Fruit fly (Drosophila melanogaster): Measurements from ENCODE around the gene pst.

pst gene

DNA sequence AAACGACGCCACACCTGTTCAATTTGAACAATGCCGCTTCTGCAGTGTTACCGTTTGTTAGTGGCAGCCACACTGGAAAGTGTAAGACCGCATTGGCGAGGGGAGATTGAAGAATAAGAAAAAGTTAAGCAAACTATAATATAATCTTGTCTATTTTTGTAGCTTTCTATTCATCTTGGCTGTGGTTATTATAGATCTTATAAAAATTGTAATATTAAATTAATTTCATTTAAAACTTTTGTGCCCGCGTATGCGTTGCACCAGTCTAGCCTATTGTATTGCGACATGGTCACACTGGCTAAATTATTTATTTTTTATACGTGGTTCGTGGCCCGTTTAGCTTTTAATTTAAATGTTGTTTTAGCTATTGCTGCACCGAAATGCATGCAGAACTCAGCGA lies 36.7 kb downstream of the pst start, which contains the start of the genes RhoGEF4 and Rint1 (continued):
- 0 out of 2 replicates have a peak, but pooled peaks have one; percentile 58 for TF ChIP-seq CG42726 (GFP tag; IDR thresholded peaks at IDR 0.05; ENCODE audit: partially characterized antibody)
- TF ChIP-seq CG34224 (GFP tag; IDR thresholded peaks at IDR 0.05; ENCODE audit: partially characterized antibody): no peak
- TF ChIP-seq fd102C (GFP tag; optimal IDR thresholded peaks at IDR 0.05): no peak
- no peak for TF ChIP-seq Hand (GFP tag; optimal IDR thresholded peaks at IDR 0.05)
- peak; percentile 30 for TF ChIP-seq CG2202 (tag; optimal IDR thresholded peaks at IDR 0.05)
- TF ChIP-seq CG11723 (GFP tag; optimal IDR thresholded peaks at IDR 0.05): no peak
- TF ChIP-seq HmgZ (tag; optimal IDR thresholded peaks at IDR 0.05): peak; percentile 85
- TF ChIP-seq HHEX (GFP tag; optimal IDR thresholded peaks at IDR 0.05): no peak
- TF ChIP-seq schlank (tag; optimal IDR thresholded peaks at IDR 0.05): no peak
- peak; percentile 79 for TF ChIP-seq CG14441 (GFP tag; IDR thresholded peaks at IDR 0.05)
- no peak for TF ChIP-seq CG1603 (tag; optimal IDR thresholded peaks at IDR 0.05)
- TF ChIP-seq BtbVII (GFP tag; optimal IDR thresholded peaks at IDR 0.05): no peak
- TF ChIP-seq her (GFP tag; optimal IDR thresholded peaks at IDR 0.05): no peak
- TF ChIP-seq Sox100B (GFP tag; optimal IDR thresholded peaks at IDR 0.05): no peak
- TF ChIP-seq cg (GFP tag; optimal IDR thresholded peaks at IDR 0.05): no peak
- TF ChIP-seq CG17802 (tag; optimal IDR thresholded peaks at IDR 0.05): peak; percentile 12
- TF ChIP-seq ranshi (GFP tag; IDR thresholded peaks at IDR 0.05): peak; percentile 79; the same call in 1 of the 2 replicates
- peak; percentile 57 for TF ChIP-seq jumu (GFP tag; optimal IDR thresholded peaks at IDR 0.05)
- peak; percentile 92 for TF ChIP-seq CG4617 (GFP tag; optimal IDR thresholded peaks at IDR 0.05; ENCODE audit: borderline replicate concordance)
- TF ChIP-seq Aef1 (GFP tag; IDR thresholded peaks at IDR 0.05): peak; percentile 82
- peak; percentile 26; the same call in 1 of the 2 replicates for TF ChIP-seq amos (GFP tag; IDR thresholded peaks at IDR 0.05; ENCODE audit: partially characterized antibody)
- TF ChIP-seq Ets97D (GFP tag; optimal IDR thresholded peaks at IDR 0.05): peak; percentile 70
- no peak for TF ChIP-seq en (GFP tag; optimal IDR thresholded peaks at IDR 0.05)
- no peak for TF ChIP-seq bbx (GFP tag; IDR thresholded peaks at IDR 0.05; ENCODE audit: partially characterized antibody)
- TF ChIP-seq cato (GFP tag; optimal IDR thresholded peaks at IDR 0.05; ENCODE audit: borderline replicate concordance): peak; percentile 36
- TF ChIP-seq Dad (GFP tag; optimal IDR thresholded peaks at IDR 0.05): peak; percentile 31
- no peak for TF ChIP-seq nerfin-2 (GFP tag; IDR thresholded peaks at IDR 0.05; ENCODE audit: partially characterized antibody)
- TF ChIP-seq dmrt11E (tag; optimal IDR thresholded peaks at IDR 0.05): peak; percentile 71
- TF ChIP-seq CG13296 (GFP tag; optimal IDR thresholded peaks at IDR 0.05): no peak
- peak; percentile 91 for TF ChIP-seq Xbp1 (GFP tag; optimal IDR thresholded peaks at IDR 0.05)
- peak; percentile 28 for TF ChIP-seq CG31388 (GFP tag; optimal IDR thresholded peaks at IDR 0.05)
- peak; percentile 90 for TF ChIP-seq CG3847 (GFP tag; IDR thresholded peaks at IDR 0.05)
- TF ChIP-seq CHES-1-like (GFP tag; optimal IDR thresholded peaks at IDR 0.05): peak; percentile 61
- TF ChIP-seq hbn (GFP tag; IDR thresholded peaks at IDR 0.05; ENCODE audit: partially characterized antibody): no peak
- peak; percentile 73 for TF ChIP-seq wdn (GFP tag; IDR thresholded peaks at IDR 0.05)
- TF ChIP-seq mam (GFP tag; optimal IDR thresholded peaks at IDR 0.05): peak; percentile 55
- TF ChIP-seq sr (GFP tag; IDR thresholded peaks at IDR 0.05): no peak
- TF ChIP-seq stwl (tag; optimal IDR thresholded peaks at IDR 0.05): peak; percentile 89
- peak; percentile 78 for TF ChIP-seq az2 (GFP tag; optimal IDR thresholded peaks at IDR 0.05)
- TF ChIP-seq org-1 (GFP tag; optimal IDR thresholded peaks at IDR 0.05): no peak
- TF ChIP-seq Hr39 (optimal IDR thresholded peaks at IDR 0.05): no peak

DNA sequence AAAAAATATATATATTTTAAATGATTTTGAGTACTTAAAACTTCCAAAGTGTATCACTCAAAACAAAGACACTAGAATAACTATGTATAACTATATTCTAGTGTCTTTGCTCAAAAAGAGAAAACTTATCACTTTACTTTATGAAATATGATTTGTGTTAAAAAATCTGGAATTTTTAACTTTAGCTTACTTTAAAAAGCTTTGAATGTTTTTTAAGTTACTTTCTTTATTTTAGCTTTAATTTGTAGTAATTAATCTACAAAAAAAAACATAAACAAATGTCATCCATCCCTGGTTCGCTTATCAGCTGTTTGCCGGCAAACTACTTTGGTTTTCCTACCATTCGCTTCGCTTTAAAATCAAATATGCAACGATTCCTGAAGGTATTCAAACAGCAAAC lies 40.3 kb downstream of the pst start, which contains the start of gene CG8607:
TSS of gene CG8607 (plus strand) at position 301 of the 400 bp plus-strand sequence.
- TF ChIP-seq so (GFP tag; IDR thresholded peaks at IDR 0.05) (no peak), sens (GFP tag) (peak; percentile 15), CG8765 (GFP tag; IDR thresholded peaks at IDR 0.05) (no peak), sob (GFP tag; IDR thresholded peaks at IDR 0.05) (no peak), CG7928 (GFP tag; optimal IDR thresholded peaks at IDR 0.05) (peak; percentile 21), CG4328 (GFP tag; optimal IDR thresholded peaks at IDR 0.05) (no peak), CG31441 (GFP tag; IDR thresholded peaks at IDR 0.05) (no peak), CG1832 (GFP tag; optimal IDR thresholded peaks at IDR 0.05) (no peak), dan (GFP tag; IDR thresholded peaks at IDR 0.05) (no peak), CG13287 (GFP tag; IDR thresholded peaks at IDR 0.05; ENCODE audit: partially characterized antibody) (no peak), crp (GFP tag; optimal IDR thresholded peaks at IDR 0.05) (peak in 1 of 2 experiments; percentile 57), CG18262 (tag; optimal IDR thresholded peaks at IDR 0.05) (no peak)

All from whole organism, embryonic.